Worm (Caenorhabditis elegans) whole organism, mixed stage, embryonic: ENCODE data around the gene rpl-20.

Experiments
- M03D4.4 ChIP-seq: sonication (generic microtip); optimal IDR thresholded peaks from 2 replicates; lab custom pipeline; 2017; ENCODE audit warnings: mild to moderate bottlenecking, missing genetic modification characterization, missing compliant biosample characterization
- bed-3 ChIP-seq: fragments of 200-800 bp; sonication (Bioruptor generic); optimal IDR thresholded peaks from 3 replicates; lab custom pipeline; 2018; ENCODE audit warnings: mild to moderate bottlenecking, missing genetic modification characterization, moderate library complexity, missing compliant biosample characterization
- blmp-1 ChIP-seq: fragments of 150-350 bp; optimal IDR thresholded peaks from 2 replicates; lab custom pipeline; 2014; ENCODE audit warnings: missing biosample characterization, missing genetic modification characterization
- ceh-39 ChIP-seq: fragments of 150-350 bp; optimal IDR thresholded peaks from 2 replicates; lab custom pipeline; 2014; ENCODE audit warnings: missing biosample characterization, missing genetic modification characterization
- ceh-43 ChIP-seq: fragments of 200-800 bp; sonication (Bioruptor generic); optimal IDR thresholded peaks from 2 replicates; lab custom pipeline; 2018; ENCODE audit warnings: mild to moderate bottlenecking, missing genetic modification characterization, moderate library complexity, missing compliant biosample characterization
- ceh-83 ChIP-seq: fragments of 200-800 bp; sonication (Bioruptor generic); optimal IDR thresholded peaks from 2 replicates; lab custom pipeline; 2018; ENCODE audit warnings: mild to moderate bottlenecking, missing genetic modification characterization, missing compliant biosample characterization
- ces-1 ChIP-seq: fragments of 150-350 bp; optimal IDR thresholded peaks from 2 replicates; lab custom pipeline; 2014; ENCODE audit warnings: missing biosample characterization, missing genetic modification reagents, missing genetic modification characterization
- cnd-1 ChIP-seq: fragments of 200-800 bp; sonication (Bioruptor generic); optimal IDR thresholded peaks from 2 replicates; lab custom pipeline; 2018; ENCODE audit warnings: mild to moderate bottlenecking, missing genetic modification characterization, missing compliant biosample characterization
- drap-1 ChIP-seq: fragments of 200-800 bp; sonication (Bioruptor generic); optimal IDR thresholded peaks from 3 replicates; lab custom pipeline; 2018; ENCODE audit warnings: mild to moderate bottlenecking, missing genetic modification characterization, missing compliant biosample characterization
- elt-1 ChIP-seq: sonication (generic microtip); optimal IDR thresholded peaks from 2 replicates; lab custom pipeline; 2017; ENCODE audit warnings: missing genetic modification characterization, mild to moderate bottlenecking, missing compliant biosample characterization, antibody characterized with exemption, moderate library complexity, borderline replicate concordance; ENCODE audit not compliant: insufficient read depth
- elt-3 ChIP-seq: fragments of 150-350 bp; optimal IDR thresholded peaks from 2 replicates; lab custom pipeline; 2014; ENCODE audit warnings: missing biosample characterization, missing genetic modification characterization
- flh-1 ChIP-seq: fragments of 200-800 bp; sonication (Bioruptor generic); optimal IDR thresholded peaks from 2 replicates; lab custom pipeline; 2018; ENCODE audit warnings: mild to moderate bottlenecking, missing genetic modification characterization, moderate library complexity, missing compliant biosample characterization
- ham-2 ChIP-seq: fragments of 200-800 bp; sonication (Bioruptor generic); optimal IDR thresholded peaks from 2 replicates; lab custom pipeline; 2018; ENCODE audit warnings: mild to moderate bottlenecking, missing genetic modification characterization, missing compliant biosample characterization
- hlh-1 ChIP-seq: fragments of 150-350 bp; optimal IDR thresholded peaks from 2 replicates; lab custom pipeline; 2014; ENCODE audit warnings: missing biosample characterization, missing genetic modification reagents, missing genetic modification characterization
- lin-13 ChIP-seq: fragments of 150-350 bp; optimal IDR thresholded peaks from 2 replicates; lab custom pipeline; 2014; ENCODE audit warnings: missing biosample characterization, missing genetic modification characterization
- lin-32 ChIP-seq: fragments of 200-800 bp; sonication (Bioruptor generic); optimal IDR thresholded peaks from 2 replicates; lab custom pipeline; 2018; ENCODE audit warnings: mild to moderate bottlenecking, missing genetic modification characterization, missing compliant biosample characterization
- lsy-2 ChIP-seq: fragments of 150-350 bp; optimal IDR thresholded peaks from 2 replicates; lab custom pipeline; 2014; ENCODE audit warnings: missing biosample characterization, missing genetic modification characterization
- mab-5 ChIP-seq: fragments of 150-350 bp; optimal IDR thresholded peaks from 2 replicates; lab custom pipeline; 2014; ENCODE audit warnings: missing biosample characterization, missing genetic modification characterization
- mep-1 ChIP-seq: fragments of 150-350 bp; optimal IDR thresholded peaks from 2 replicates; lab custom pipeline; 2017; ENCODE audit warnings: missing biosample characterization, missing genetic modification reagents, missing genetic modification characterization, inconsistent platforms
- mls-2 ChIP-seq: sonication (generic microtip); optimal IDR thresholded peaks from 2 replicates; lab custom pipeline; 2016; ENCODE audit warnings: mild to moderate bottlenecking, missing genetic modification characterization, moderate library complexity, missing compliant biosample characterization
- nhr-12 ChIP-seq: fragments of 150-350 bp; optimal IDR thresholded peaks from 2 replicates; lab custom pipeline; 2014; ENCODE audit warnings: missing biosample characterization, missing genetic modification characterization
- nhr-2 ChIP-seq: fragments of 150-350 bp; optimal IDR thresholded peaks from 2 replicates; lab custom pipeline; 2014; ENCODE audit warnings: missing biosample characterization, missing genetic modification characterization
- nhr-237 ChIP-seq: fragments of 150-350 bp; optimal IDR thresholded peaks from 2 replicates; lab custom pipeline; 2014; ENCODE audit warnings: missing biosample characterization, missing genetic modification characterization
- nhr-28 ChIP-seq: fragments of 150-350 bp; optimal IDR thresholded peaks from 2 replicates; lab custom pipeline; 2014; ENCODE audit warnings: missing biosample characterization, missing genetic modification characterization
- nhr-76 ChIP-seq: sonication (generic microtip); optimal IDR thresholded peaks from 2 replicates; lab custom pipeline; 2017; ENCODE audit warnings: missing biosample characterization, missing genetic modification characterization
- pha-4 ChIP-seq: fragments of 150-350 bp; optimal IDR thresholded peaks from 2 replicates; lab custom pipeline; 2018; ENCODE audit warnings: missing biosample characterization, missing genetic modification reagents, missing genetic modification characterization
- sem-2 ChIP-seq: fragments of 200-800 bp; sonication (Bioruptor generic); optimal IDR thresholded peaks from 2 replicates; lab custom pipeline; 2018; ENCODE audit warnings: mild to moderate bottlenecking, missing genetic modification characterization, missing compliant biosample characterization
- snpc-4 ChIP-seq: fragments of 150-350 bp; optimal IDR thresholded peaks from 2 replicates; lab custom pipeline; 2014; ENCODE audit warnings: missing biosample characterization, missing genetic modification characterization
- sptf-1 ChIP-seq: sonication (generic microtip); optimal IDR thresholded peaks from 2 replicates; lab custom pipeline; 2017; ENCODE audit warnings: mild to moderate bottlenecking, missing genetic modification characterization, moderate library complexity, missing compliant biosample characterization
- tbx-8 ChIP-seq: fragments of 200-800 bp; sonication (Bioruptor generic); optimal IDR thresholded peaks from 2 replicates; lab custom pipeline; 2018; ENCODE audit warnings: mild to moderate bottlenecking, missing genetic modification characterization, moderate library complexity, missing compliant biosample characterization
- unc-120 ChIP-seq: sonication (generic microtip); optimal IDR thresholded peaks from 2 replicates; lab custom pipeline; 2017; ENCODE audit warnings: missing genetic modification characterization, missing compliant biosample characterization; ENCODE audit not compliant: poor library complexity, severe bottlenecking
- unc-39 ChIP-seq: fragments of 150-350 bp; optimal IDR thresholded peaks from 2 replicates; lab custom pipeline; 2014; ENCODE audit warnings: missing biosample characterization, missing genetic modification characterization
- unc-62 ChIP-seq: fragments of 150-350 bp; optimal IDR thresholded peaks from 2 replicates; lab custom pipeline; 2014; ENCODE audit warnings: missing biosample characterization, missing genetic modification reagents, missing genetic modification characterization
- zip-8 ChIP-seq: fragments of 150-350 bp; optimal IDR thresholded peaks from 2 replicates; lab custom pipeline; 2014; ENCODE audit warnings: missing biosample characterization, missing genetic modification characterization
- ztf-11 ChIP-seq: fragments of 150-350 bp; optimal IDR thresholded peaks from 2 replicates; lab custom pipeline; 2014; ENCODE audit warnings: missing biosample characterization, missing genetic modification characterization

The rpl-20 gene

ce11 chrIV:4749728-4750278 is at the start of gene rpl-20, which contains the start of gene Y17G9B.5:
Gene rpl-20, minus strand, starts transcription at chrIV:4749778.
Gene Y17G9B.5, plus strand, starts transcription at chrIV:4750240.
- TF ChIP-seq cnd-1 (tag; lab: Kevin White, UChicago) = peak; percentile 95
- peak; percentile 88 for TF ChIP-seq ceh-43 (GFP tag; lab: Kevin White, UChicago)
- no peak for TF ChIP-seq zip-8 (tag; lab: Kevin White, UChicago)
- peak; percentile 100 for TF ChIP-seq lin-13
- peak; percentile 100 for TF ChIP-seq ceh-39 (tag; lab: Kevin White, UChicago)
- peak; percentile 100 for TF ChIP-seq lsy-2 (tag; lab: Kevin White, UChicago)
- TF ChIP-seq ces-1 (GFP tag; lab: Kevin White, UChicago) = peak; percentile 96
- peak; percentile 87 for TF ChIP-seq ceh-83 (GFP tag; lab: Kevin White, UChicago)
- peak; percentile 93 for TF ChIP-seq drap-1 (GFP tag; lab: Kevin White, UChicago)
- peak; percentile 78 for TF ChIP-seq lin-32 (GFP tag; lab: Kevin White, UChicago)
- peak; percentile 91 for TF ChIP-seq mls-2 (tag; lab: Kevin White, UChicago)
- peak; percentile 100 for TF ChIP-seq mep-1 (tag; lab: Kevin White, UChicago)
- TF ChIP-seq sem-2 = peak; percentile 54
- TF ChIP-seq nhr-76 (tag; lab: Kevin White, UChicago) = peak; percentile 13
- TF ChIP-seq nhr-28 (tag; lab: Kevin White, UChicago) = peak; percentile 86
- TF ChIP-seq nhr-2 (tag; lab: Kevin White, UChicago) = peak; percentile 61
- TF ChIP-seq pha-4 (tag; lab: Kevin White, UChicago) = peak; percentile 100
- peak; percentile 73 for TF ChIP-seq hlh-1 (tag; lab: Kevin White, UChicago)
- peak; percentile 89 for TF ChIP-seq tbx-8 (GFP tag; lab: Kevin White, UChicago)
- peak; percentile 99 for TF ChIP-seq nhr-237 (tag; lab: Kevin White, UChicago)
- TF ChIP-seq nhr-12 (tag; lab: Kevin White, UChicago) = no peak
- TF ChIP-seq sptf-1 (tag; lab: Kevin White, UChicago) = peak; percentile 97
- peak; percentile 84 for TF ChIP-seq ztf-11 (tag; lab: Kevin White, UChicago)
- TF ChIP-seq unc-39 (tag; lab: Kevin White, UChicago) = no peak
- TF ChIP-seq M03D4.4 (tag; lab: Kevin White, UChicago) = peak; percentile 94
- TF ChIP-seq unc-120 (tag; lab: Kevin White, UChicago) = peak; percentile 86
- peak; percentile 87 for TF ChIP-seq unc-62 (GFP tag; lab: Kevin White, UChicago)
- peak; percentile 88 for TF ChIP-seq elt-3 (tag; lab: Kevin White, UChicago)
- peak; percentile 92 for TF ChIP-seq ham-2 (GFP tag; lab: Kevin White, UChicago)
- peak; percentile 89 for TF ChIP-seq mab-5 (tag; lab: Kevin White, UChicago)
- TF ChIP-seq blmp-1 (tag; lab: Kevin White, UChicago) = peak; percentile 33
- no peak for TF ChIP-seq snpc-4 (tag; lab: Kevin White, UChicago)
- TF ChIP-seq bed-3 (GFP tag; lab: Kevin White, UChicago) = peak; percentile 66
- TF ChIP-seq elt-1 (tag; lab: Kevin White, UChicago) = peak; percentile 67
- no peak for TF ChIP-seq flh-1 (GFP tag; lab: Kevin White, UChicago)

- TF ChIP-seq ceh-39 (tag; lab: Kevin White, UChicago) (peak; percentile 89), mab-5 (tag; lab: Kevin White, UChicago) (no peak), mls-2 (tag; lab: Kevin White, UChicago) (no peak), ces-1 (GFP tag; lab: Kevin White, UChicago) (peak; percentile 63), hlh-1 (tag; lab: Kevin White, UChicago) (no peak), nhr-237 (tag; lab: Kevin White, UChicago) (peak; percentile 12), lsy-2 (tag; lab: Kevin White, UChicago) (peak; percentile 31), blmp-1 (tag; lab: Kevin White, UChicago) (no peak), nhr-76 (tag; lab: Kevin White, UChicago) (no peak), sem-2 (no peak), bed-3 (GFP tag; lab: Kevin White, UChicago) (no peak), mep-1 (tag; lab: Kevin White, UChicago) (peak; percentile 0), cnd-1 (tag; lab: Kevin White, UChicago) (no peak), ceh-83 (GFP tag; lab: Kevin White, UChicago) (peak; percentile 14), elt-1 (tag; lab: Kevin White, UChicago) (no peak)
Measured at ce11 chrIV:4799114-4799513, 49.5 kb upstream of the rpl-20 start, which contains the start of gene eor-1. Gene eor-1, minus strand, starts transcription at chrIV:4799178.
